Fruit fly (Drosophila melanogaster) Kc167 (cell line): ENCODE measurements around the gene Acbp3.

ENCODE experiments used
- Myc ChIP-seq: fragments of >200 bp; optimal IDR thresholded peaks from 2 replicates; lab custom pipeline; 2017; ENCODE audit warnings: missing external identifiers
- Sin3A ChIP-seq: fragments of >200 bp; optimal IDR thresholded peaks from 2 replicates; lab custom pipeline; 2018; ENCODE audit warnings: missing external identifiers
- h ChIP-seq: fragments of >200 bp; optimal IDR thresholded peaks from 3 replicates; lab custom pipeline; 2018; ENCODE audit warnings: missing external identifiers
- insv ChIP-seq: fragments of >200 bp; optimal IDR thresholded peaks from 3 replicates; lab custom pipeline; 2018; ENCODE audit warnings: missing external identifiers
- psq ChIP-seq: fragments of >200 bp; optimal IDR thresholded peaks from 2 replicates; lab custom pipeline; 2017; ENCODE audit warnings: missing external identifiers
- ttk ChIP-seq: sonication (Bioruptor generic); optimal IDR thresholded peaks from 2 replicates; lab custom pipeline; 2017; ENCODE audit warnings: missing external identifiers

- TF ChIP-seq h (lab: Kevin White, UChicago) (no peak), ttk (lab: Kevin White, UChicago) (no peak), Sin3A (lab: Kevin White, UChicago) (no peak), insv (lab: Kevin White, UChicago) (no peak), Myc (lab: Kevin White, UChicago) (no peak), psq (lab: Kevin White, UChicago) (no peak)
Measured at dm6 chr3L:7087347-7087746, 43.3 kb upstream of the Acbp3 start.
